Worm (Caenorhabditis elegans) whole organism, midembryonic: ENCODE measurements around the gene rop-1.

ENCODE experiments used
- flt-1 ChIP-seq: fragments of 200-800 bp; sonication (Bioruptor generic); IDR thresholded peaks from 2 replicates; pipeline ENCODE4 v1.3.6; 2022; ENCODE audit warnings: missing genetic modification characterization, missing compliant biosample characterization
- med-1 ChIP-seq: sonication (generic microtip); optimal IDR thresholded peaks from 2 replicates; lab custom pipeline; 2017; ENCODE audit warnings: missing genetic modification characterization, mild to moderate bottlenecking, missing compliant biosample characterization, antibody characterized with exemption, missing genetic modification reagents; ENCODE audit not compliant: insufficient read depth
- ref-1 ChIP-seq: fragments of 200-800 bp; sonication (Bioruptor generic); conservative IDR thresholded peaks from 2 replicates; pipeline ENCODE4 v1.3.6; 2022; ENCODE audit warnings: missing genetic modification reagents, missing genetic modification characterization, missing compliant biosample characterization
- tab-1 ChIP-seq: fragments of 200-800 bp; sonication (Bioruptor generic); IDR thresholded peaks from 2 replicates; pipeline ENCODE4 v1.3.6; 2022; ENCODE audit warnings: missing genetic modification characterization, missing compliant biosample characterization
- ztf-23 ChIP-seq: fragments of 200-800 bp; sonication (Bioruptor generic); IDR thresholded peaks from 2 replicates; pipeline ENCODE4 v1.3.6; 2022; ENCODE audit warnings: missing genetic modification reagents, missing genetic modification characterization, missing compliant biosample characterization
- ztf-29 ChIP-seq: fragments of 200-800 bp; sonication (Bioruptor generic); IDR thresholded peaks from 2 replicates; pipeline ENCODE4 v1.3.6; 2022; ENCODE audit warnings: missing genetic modification reagents, missing genetic modification characterization, missing compliant biosample characterization

ce11 chrV:10287260-10287659 is 32.4 kb upstream of the rop-1 start, which contains the start of gene B0024.3:
- TF ChIP-seq tab-1 (GFP tag; lab: Robert Waterston, UW) (no peak), med-1 (GFP tag; lab: Kevin White, UChicago) (no peak), ref-1 (GFP tag; lab: Robert Waterston, UW) (no peak), flt-1 (GFP tag; lab: Robert Waterston, UW) (no peak), ztf-23 (GFP tag; lab: Robert Waterston, UW) (no peak), ztf-29 (GFP tag; lab: Robert Waterston, UW) (no peak)
